Worm (Caenorhabditis elegans) whole organism, young adult: ENCODE results near the gene Y110A2AL.1.

Experiments
- B0035.1 ChIP-seq: sonication (generic microtip); optimal IDR thresholded peaks from 2 replicates; lab custom pipeline; 2016; ENCODE audit warnings: missing genetic modification characterization, mild to moderate bottlenecking, missing compliant biosample characterization, missing genotype, missing genetic modification reagents
- C17E4.6 ChIP-seq: fragments of 200-800 bp; sonication (Bioruptor generic); IDR thresholded peaks from 2 replicates; pipeline ENCODE4 v1.3.6; 2022; ENCODE audit warnings: missing genetic modification reagents, missing genetic modification characterization, missing compliant biosample characterization
- F49E8.2 ChIP-seq: sonication (generic microtip); optimal IDR thresholded peaks from 3 replicates; lab custom pipeline; 2017; ENCODE audit warnings: missing genetic modification characterization, mild to moderate bottlenecking, missing compliant biosample characterization, antibody characterized with exemption, moderate library complexity; ENCODE audit not compliant: insufficient read depth
- ama-1 ChIP-seq, 3 experiments: fragments of 150-350 bp in 1 of 3; sonication (generic microtip) in 2 of 3; optimal IDR thresholded peaks; 2 replicates each; lab custom pipeline; 2014 to 2018; ENCODE audit warnings: missing biosample characterization in 2 of 3, missing genetic modification characterization in 2 of 3, missing genetic modification reagents in 2 of 3
- ceh-100 ChIP-seq: fragments of 200-800 bp; sonication (Bioruptor generic); IDR thresholded peaks from 2 replicates; pipeline ENCODE4 v1.3.6; 2022; ENCODE audit warnings: missing genetic modification reagents, missing genetic modification characterization, missing compliant biosample characterization
- sptf-2 ChIP-seq: fragments of 200-800 bp; sonication (Bioruptor generic); optimal IDR thresholded peaks from 2 replicates; lab custom pipeline; 2018; ENCODE audit warnings: mild to moderate bottlenecking, missing genetic modification characterization, missing compliant biosample characterization
- unc-62 ChIP-seq: fragments of 150-350 bp; optimal IDR thresholded peaks from 2 replicates; lab custom pipeline; 2014; ENCODE audit warnings: missing biosample characterization, missing genetic modification reagents, missing genetic modification characterization
- zfh-2 ChIP-seq: fragments of 200-800 bp; sonication (Bioruptor generic); conservative IDR thresholded peaks from 2 replicates; pipeline ENCODE4 v1.3.6; 2022; ENCODE audit warnings: missing genetic modification reagents, missing genetic modification characterization, missing compliant biosample characterization

DNA sequence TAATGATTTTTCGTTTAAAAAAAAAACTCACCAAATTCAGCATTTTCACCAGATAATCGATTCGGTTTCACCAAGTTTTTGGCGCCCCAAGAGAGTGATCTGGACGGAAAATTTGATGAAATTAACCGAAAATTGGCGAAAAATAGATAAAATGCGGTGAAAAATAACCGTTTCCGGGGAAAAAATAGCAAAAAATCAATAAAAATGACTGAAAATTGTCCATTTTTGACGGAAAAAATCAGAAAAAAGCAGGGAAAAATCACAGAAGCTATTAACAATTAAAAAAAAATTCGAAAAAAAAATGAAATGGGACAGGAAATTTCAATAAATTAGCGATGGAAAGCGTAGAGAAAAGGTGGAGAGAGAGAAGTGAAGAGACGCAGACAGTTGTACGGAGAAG is 38.6 kb downstream of the Y110A2AL.1 start, which contains the start of gene ubc-15:
- TF ChIP-seq zfh-2 (GFP tag; lab: Robert Waterston, UW) (no peak), C17E4.6 (GFP tag; lab: Robert Waterston, UW) (no peak), unc-62 (no peak), ceh-100 (no peak), F49E8.2 (no peak), ama-1 (optimal IDR thresholded peaks at IDR 0.05; lab: Kevin White, UChicago) (no peak), ama-1 (GFP tag; optimal IDR thresholded peaks at IDR 0.05; lab: Kevin White, UChicago) (no peak), sptf-2 (no peak), B0035.1 (no peak)
